Worm (Caenorhabditis elegans) whole organism, mixed stage, embryonic: ENCODE data around the gene mltn-3.

Experiments used
- elt-1 ChIP-seq: sonication (generic microtip); optimal IDR thresholded peaks from 2 replicates; lab custom pipeline; 2017; ENCODE audit warnings: missing genetic modification characterization, mild to moderate bottlenecking, missing compliant biosample characterization, antibody characterized with exemption, moderate library complexity, borderline replicate concordance; ENCODE audit not compliant: insufficient read depth
- lin-32 ChIP-seq: fragments of 200-800 bp; sonication (Bioruptor generic); optimal IDR thresholded peaks from 2 replicates; lab custom pipeline; 2018; ENCODE audit warnings: mild to moderate bottlenecking, missing genetic modification characterization, missing compliant biosample characterization
- mep-1 ChIP-seq: fragments of 150-350 bp; optimal IDR thresholded peaks from 2 replicates; lab custom pipeline; 2017; ENCODE audit warnings: missing biosample characterization, missing genetic modification reagents, missing genetic modification characterization, inconsistent platforms
- pha-4 ChIP-seq: fragments of 150-350 bp; optimal IDR thresholded peaks from 2 replicates; lab custom pipeline; 2018; ENCODE audit warnings: missing biosample characterization, missing genetic modification reagents, missing genetic modification characterization

- TF ChIP-seq elt-1 (tag; lab: Kevin White, UChicago) (no peak), mep-1 (no peak), lin-32 (GFP tag; lab: Kevin White, UChicago) (no peak), pha-4 (tag; lab: Kevin White, UChicago) (no peak)
Measured at ce11 chrII:13938290-13938689, 22.1 kb downstream of the mltn-3 start.
